Worm (Caenorhabditis elegans) whole organism, mixed stage, embryonic: ENCODE results near the gene rbc-1.
A peak's percentile ranks its signal among the peaks of the same experiment; 100 is the strongest.

Experiments
- M03D4.4 ChIP-seq: sonication (generic microtip); optimal IDR thresholded peaks from 2 replicates; lab custom pipeline; 2017; ENCODE audit warnings: mild to moderate bottlenecking, missing genetic modification characterization, missing compliant biosample characterization
- bed-3 ChIP-seq: fragments of 200-800 bp; sonication (Bioruptor generic); optimal IDR thresholded peaks from 3 replicates; lab custom pipeline; 2018; ENCODE audit warnings: mild to moderate bottlenecking, missing genetic modification characterization, moderate library complexity, missing compliant biosample characterization
- ceh-39 ChIP-seq: fragments of 150-350 bp; optimal IDR thresholded peaks from 2 replicates; lab custom pipeline; 2014; ENCODE audit warnings: missing biosample characterization, missing genetic modification characterization
- ceh-83 ChIP-seq: fragments of 200-800 bp; sonication (Bioruptor generic); optimal IDR thresholded peaks from 2 replicates; lab custom pipeline; 2018; ENCODE audit warnings: mild to moderate bottlenecking, missing genetic modification characterization, missing compliant biosample characterization
- ces-1 ChIP-seq: fragments of 150-350 bp; optimal IDR thresholded peaks from 2 replicates; lab custom pipeline; 2014; ENCODE audit warnings: missing biosample characterization, missing genetic modification reagents, missing genetic modification characterization
- cnd-1 ChIP-seq: fragments of 200-800 bp; sonication (Bioruptor generic); optimal IDR thresholded peaks from 2 replicates; lab custom pipeline; 2018; ENCODE audit warnings: mild to moderate bottlenecking, missing genetic modification characterization, missing compliant biosample characterization
- drap-1 ChIP-seq: fragments of 200-800 bp; sonication (Bioruptor generic); optimal IDR thresholded peaks from 3 replicates; lab custom pipeline; 2018; ENCODE audit warnings: mild to moderate bottlenecking, missing genetic modification characterization, missing compliant biosample characterization
- elt-1 ChIP-seq: sonication (generic microtip); optimal IDR thresholded peaks from 2 replicates; lab custom pipeline; 2017; ENCODE audit warnings: missing genetic modification characterization, mild to moderate bottlenecking, missing compliant biosample characterization, antibody characterized with exemption, moderate library complexity, borderline replicate concordance; ENCODE audit not compliant: insufficient read depth
- flh-1 ChIP-seq: fragments of 200-800 bp; sonication (Bioruptor generic); optimal IDR thresholded peaks from 2 replicates; lab custom pipeline; 2018; ENCODE audit warnings: mild to moderate bottlenecking, missing genetic modification characterization, moderate library complexity, missing compliant biosample characterization
- ham-2 ChIP-seq: fragments of 200-800 bp; sonication (Bioruptor generic); optimal IDR thresholded peaks from 2 replicates; lab custom pipeline; 2018; ENCODE audit warnings: mild to moderate bottlenecking, missing genetic modification characterization, missing compliant biosample characterization
- hlh-1 ChIP-seq: fragments of 150-350 bp; optimal IDR thresholded peaks from 2 replicates; lab custom pipeline; 2014; ENCODE audit warnings: missing biosample characterization, missing genetic modification reagents, missing genetic modification characterization
- lin-13 ChIP-seq: fragments of 150-350 bp; optimal IDR thresholded peaks from 2 replicates; lab custom pipeline; 2014; ENCODE audit warnings: missing biosample characterization, missing genetic modification characterization
- lin-32 ChIP-seq: fragments of 200-800 bp; sonication (Bioruptor generic); optimal IDR thresholded peaks from 2 replicates; lab custom pipeline; 2018; ENCODE audit warnings: mild to moderate bottlenecking, missing genetic modification characterization, missing compliant biosample characterization
- mab-5 ChIP-seq: fragments of 150-350 bp; optimal IDR thresholded peaks from 2 replicates; lab custom pipeline; 2014; ENCODE audit warnings: missing biosample characterization, missing genetic modification characterization
- mep-1 ChIP-seq: fragments of 150-350 bp; optimal IDR thresholded peaks from 2 replicates; lab custom pipeline; 2017; ENCODE audit warnings: missing biosample characterization, missing genetic modification reagents, missing genetic modification characterization, inconsistent platforms
- mls-2 ChIP-seq: sonication (generic microtip); optimal IDR thresholded peaks from 2 replicates; lab custom pipeline; 2016; ENCODE audit warnings: mild to moderate bottlenecking, missing genetic modification characterization, moderate library complexity, missing compliant biosample characterization
- nhr-12 ChIP-seq: fragments of 150-350 bp; optimal IDR thresholded peaks from 2 replicates; lab custom pipeline; 2014; ENCODE audit warnings: missing biosample characterization, missing genetic modification characterization
- nhr-2 ChIP-seq: fragments of 150-350 bp; optimal IDR thresholded peaks from 2 replicates; lab custom pipeline; 2014; ENCODE audit warnings: missing biosample characterization, missing genetic modification characterization
- nhr-237 ChIP-seq: fragments of 150-350 bp; optimal IDR thresholded peaks from 2 replicates; lab custom pipeline; 2014; ENCODE audit warnings: missing biosample characterization, missing genetic modification characterization
- nhr-76 ChIP-seq: sonication (generic microtip); optimal IDR thresholded peaks from 2 replicates; lab custom pipeline; 2017; ENCODE audit warnings: missing biosample characterization, missing genetic modification characterization
- pha-4 ChIP-seq: fragments of 150-350 bp; optimal IDR thresholded peaks from 2 replicates; lab custom pipeline; 2018; ENCODE audit warnings: missing biosample characterization, missing genetic modification reagents, missing genetic modification characterization
- sem-2 ChIP-seq: fragments of 200-800 bp; sonication (Bioruptor generic); optimal IDR thresholded peaks from 2 replicates; lab custom pipeline; 2018; ENCODE audit warnings: mild to moderate bottlenecking, missing genetic modification characterization, missing compliant biosample characterization
- snpc-4 ChIP-seq: fragments of 150-350 bp; optimal IDR thresholded peaks from 2 replicates; lab custom pipeline; 2014; ENCODE audit warnings: missing biosample characterization, missing genetic modification characterization
- sptf-1 ChIP-seq: sonication (generic microtip); optimal IDR thresholded peaks from 2 replicates; lab custom pipeline; 2017; ENCODE audit warnings: mild to moderate bottlenecking, missing genetic modification characterization, moderate library complexity, missing compliant biosample characterization
- tbx-8 ChIP-seq: fragments of 200-800 bp; sonication (Bioruptor generic); optimal IDR thresholded peaks from 2 replicates; lab custom pipeline; 2018; ENCODE audit warnings: mild to moderate bottlenecking, missing genetic modification characterization, moderate library complexity, missing compliant biosample characterization
- unc-120 ChIP-seq: sonication (generic microtip); optimal IDR thresholded peaks from 2 replicates; lab custom pipeline; 2017; ENCODE audit warnings: missing genetic modification characterization, missing compliant biosample characterization; ENCODE audit not compliant: poor library complexity, severe bottlenecking
- unc-39 ChIP-seq: fragments of 150-350 bp; optimal IDR thresholded peaks from 2 replicates; lab custom pipeline; 2014; ENCODE audit warnings: missing biosample characterization, missing genetic modification characterization
- unc-62 ChIP-seq: fragments of 150-350 bp; optimal IDR thresholded peaks from 2 replicates; lab custom pipeline; 2014; ENCODE audit warnings: missing biosample characterization, missing genetic modification reagents, missing genetic modification characterization
- zip-8 ChIP-seq: fragments of 150-350 bp; optimal IDR thresholded peaks from 2 replicates; lab custom pipeline; 2014; ENCODE audit warnings: missing biosample characterization, missing genetic modification characterization
- ztf-11 ChIP-seq: fragments of 150-350 bp; optimal IDR thresholded peaks from 2 replicates; lab custom pipeline; 2014; ENCODE audit warnings: missing biosample characterization, missing genetic modification characterization

rbc-1 gene

DNA sequence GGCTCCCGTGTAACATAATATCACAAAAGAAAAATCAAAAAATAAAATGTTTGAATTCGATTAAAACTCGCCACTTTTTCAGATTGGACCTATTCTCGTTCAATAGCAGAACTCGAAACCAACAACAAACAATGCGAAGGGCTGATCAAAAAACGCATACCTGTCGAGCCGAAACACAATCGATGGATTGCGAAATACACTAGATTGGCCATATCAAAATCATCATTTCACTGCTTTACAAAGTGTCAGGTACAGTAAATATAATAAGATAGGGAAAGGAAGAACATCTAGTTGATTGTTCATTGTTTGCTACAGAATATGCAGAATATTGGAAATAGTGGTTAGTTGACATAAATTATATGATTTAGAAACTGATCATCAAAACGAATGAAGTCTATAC, 3.4 kb upstream of the rbc-1 start:
- TF ChIP-seq ceh-83 (no peak), zip-8 (no peak), M03D4.4 (tag; lab: Kevin White, UChicago) (no peak), ceh-39 (tag; lab: Kevin White, UChicago) (no peak), bed-3 (GFP tag; lab: Kevin White, UChicago) (no peak), tbx-8 (GFP tag; lab: Kevin White, UChicago) (no peak), nhr-2 (tag; lab: Kevin White, UChicago) (no peak), hlh-1 (tag; lab: Kevin White, UChicago) (no peak), nhr-12 (tag; lab: Kevin White, UChicago) (no peak), elt-1 (tag; lab: Kevin White, UChicago) (no peak), ztf-11 (tag; lab: Kevin White, UChicago) (no peak), mep-1 (no peak), nhr-76 (tag; lab: Kevin White, UChicago) (no peak), lin-13 (tag; lab: Kevin White, UChicago) (no peak), cnd-1 (no peak), unc-39 (tag; lab: Kevin White, UChicago) (no peak), ces-1 (GFP tag; lab: Kevin White, UChicago) (no peak), mab-5 (tag; lab: Kevin White, UChicago) (no peak), snpc-4 (tag; lab: Kevin White, UChicago) (no peak)

DNA sequence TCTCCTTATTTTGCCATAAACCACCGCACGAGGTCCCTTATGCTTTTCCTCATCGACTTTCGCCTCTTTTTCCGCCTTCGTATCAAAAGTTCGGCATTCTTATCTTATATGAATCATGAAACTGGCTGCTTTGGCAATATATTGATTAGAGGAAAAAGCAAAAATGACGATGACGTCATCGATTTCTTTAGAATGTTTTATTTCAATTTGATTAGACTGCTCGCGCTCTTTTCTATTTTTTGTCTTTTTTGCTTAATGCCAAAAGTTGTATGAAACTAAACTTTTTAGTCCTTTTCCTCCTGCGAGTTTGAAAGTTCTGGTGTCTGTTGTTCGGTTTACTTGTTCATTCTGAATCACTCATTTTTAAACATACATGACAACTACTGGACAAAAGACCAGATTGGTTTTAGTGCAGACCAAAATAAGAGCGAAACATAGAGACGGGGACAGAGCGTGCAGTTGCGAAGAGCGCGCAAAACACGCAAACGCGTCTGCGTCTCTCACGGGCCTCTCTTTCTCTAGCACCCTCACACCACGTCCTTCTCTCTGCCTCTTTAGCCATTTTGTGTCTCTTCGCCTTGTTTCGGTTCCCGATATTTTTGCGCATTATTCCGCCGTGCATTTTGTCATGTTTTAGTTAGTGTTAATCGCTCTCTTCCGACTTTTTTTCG, 946 bp upstream of the rbc-1 start:
- TF ChIP-seq cnd-1: peak; percentile 10
- TF ChIP-seq pha-4 (tag; lab: Kevin White, UChicago): peak; percentile 35
- peak; percentile 83 for TF ChIP-seq zip-8
- TF ChIP-seq elt-1 (tag; lab: Kevin White, UChicago): no peak
- peak; percentile 30 for TF ChIP-seq ham-2
- TF ChIP-seq M03D4.4 (tag; lab: Kevin White, UChicago): no peak
- TF ChIP-seq lin-13 (tag; lab: Kevin White, UChicago): no peak
- TF ChIP-seq unc-120 (tag; lab: Kevin White, UChicago): peak; percentile 61
- TF ChIP-seq hlh-1 (tag; lab: Kevin White, UChicago): peak; percentile 21
- TF ChIP-seq lin-32 (GFP tag; lab: Kevin White, UChicago): no peak
- no peak for TF ChIP-seq flh-1 (GFP tag; lab: Kevin White, UChicago)
- TF ChIP-seq nhr-2 (tag; lab: Kevin White, UChicago): no peak

DNA sequence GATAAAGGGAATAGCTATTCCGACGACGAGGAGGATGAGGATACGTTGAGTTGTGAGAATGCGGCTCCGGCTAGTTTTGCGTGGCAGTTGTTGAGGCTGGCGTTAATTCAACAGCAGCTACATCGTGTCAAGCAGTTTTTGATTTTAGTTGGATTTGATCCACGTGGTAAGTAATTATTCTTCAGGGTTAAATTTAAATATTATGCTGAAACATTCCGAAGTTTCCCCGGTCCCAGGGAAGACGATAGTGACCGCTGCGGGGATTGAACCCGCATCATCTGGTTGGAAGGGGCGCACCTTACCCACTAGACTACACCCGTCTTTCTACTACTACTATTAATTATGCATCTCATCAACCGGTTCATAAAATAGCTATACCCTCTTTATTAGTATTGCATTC, 10.0 kb downstream of the rbc-1 start:
- TF ChIP-seq ces-1 (GFP tag; lab: Kevin White, UChicago) (no peak), unc-39 (tag; lab: Kevin White, UChicago) (no peak), drap-1 (no peak), nhr-237 (tag; lab: Kevin White, UChicago) (no peak), sptf-1 (no peak)

DNA sequence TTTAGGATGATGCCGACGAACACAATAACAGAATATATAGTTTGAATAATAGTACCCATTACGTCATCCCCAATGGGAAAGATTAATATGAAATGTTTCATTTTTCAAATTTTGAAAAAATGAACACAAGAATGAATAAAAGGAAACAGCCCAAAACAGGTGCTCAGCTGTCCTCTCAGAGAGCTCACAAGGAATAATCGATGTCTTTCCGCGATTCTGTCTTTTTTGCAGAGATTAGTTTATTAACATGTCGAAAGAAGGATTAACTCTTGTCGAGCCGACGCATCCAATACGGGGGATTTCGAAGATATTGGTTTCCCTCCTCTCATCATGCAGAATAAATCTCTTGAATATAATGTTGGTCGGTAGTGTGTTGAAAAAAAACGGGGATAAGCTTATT, 17.6 kb downstream of the rbc-1 start, which contains the start of gene F54E4.2:
Gene F54E4.2 (minus strand): TSS at position 101 of the 400 bp plus-strand sequence.
- no peak for TF ChIP-seq sem-2
- TF ChIP-seq zip-8: peak; percentile 34

ce11 chrX:14633679-14634078, 22.5 kb downstream of the rbc-1 start:
- TF ChIP-seq lin-32 (GFP tag; lab: Kevin White, UChicago) (no peak), lin-13 (tag; lab: Kevin White, UChicago) (no peak), mab-5 (tag; lab: Kevin White, UChicago) (no peak), bed-3 (GFP tag; lab: Kevin White, UChicago) (no peak), ces-1 (GFP tag; lab: Kevin White, UChicago) (peak; percentile 80)

DNA sequence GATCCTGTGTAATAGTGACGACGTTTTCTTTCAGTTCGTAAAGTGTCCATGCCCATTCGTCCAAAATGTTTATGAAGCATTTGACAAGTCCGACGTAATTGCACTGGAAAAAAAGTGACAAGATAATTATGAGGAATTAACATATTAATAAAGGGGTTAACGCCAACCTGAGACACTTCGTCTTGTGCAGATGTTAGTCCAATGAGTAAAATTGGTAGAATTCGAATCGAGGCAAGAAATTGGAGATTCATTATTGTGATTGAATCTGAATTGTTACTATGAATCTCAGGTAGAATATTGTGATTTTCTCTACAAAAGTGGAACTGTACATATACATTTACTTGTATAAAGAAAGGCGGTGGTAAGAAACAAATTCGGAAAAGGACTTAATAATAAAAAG, 25.0 kb downstream of the rbc-1 start, which contains the start of gene F54E4.3:
Gene F54E4.3 (minus strand): TSS at position 265 of the 400 bp plus-strand sequence.
- TF ChIP-seq mls-2 (tag; lab: Kevin White, UChicago): no peak
- TF ChIP-seq unc-62: peak; percentile 41
- TF ChIP-seq pha-4 (tag; lab: Kevin White, UChicago): no peak
- no peak for TF ChIP-seq ceh-83
